Fruit fly (Drosophila melanogaster) whole organism, wandering third instar larva: Measurements from ENCODE around the gene Pmi.
A peak's percentile ranks its signal among the peaks of the same experiment; 100 is the strongest.

ENCODE experiments used
- CG32264 ChIP-seq: fragments of 200-800 bp; sonication (Bioruptor generic); optimal IDR thresholded peaks from 2 replicates; lab custom pipeline; 2016; ENCODE audit warnings: missing biosample characterization, missing genetic modification characterization
- CrebA ChIP-seq: fragments of 200-800 bp; sonication (Bioruptor generic); optimal IDR thresholded peaks from 2 replicates; lab custom pipeline; 2016; ENCODE audit warnings: missing biosample characterization, mild to moderate bottlenecking, missing genetic modification characterization, borderline replicate concordance
- Dfd ChIP-seq: fragments of >200 bp; optimal IDR thresholded peaks from 2 replicates; lab custom pipeline; 2017; ENCODE audit warnings: missing biosample characterization, missing genetic modification characterization
- GATAd ChIP-seq: sonication (Bioruptor generic); optimal IDR thresholded peaks from 2 replicates; lab custom pipeline; 2016; ENCODE audit warnings: missing biosample characterization, missing genetic modification characterization
- HLH106 ChIP-seq: fragments of 200-800 bp; optimal IDR thresholded peaks from 3 replicates; lab custom pipeline; 2019; ENCODE audit warnings: missing biosample characterization, mild to moderate bottlenecking, missing genetic modification characterization, moderate library complexity
- Hr78 ChIP-seq: fragments of >200 bp; optimal IDR thresholded peaks from 2 replicates; lab custom pipeline; 2017; ENCODE audit warnings: missing biosample characterization, missing genetic modification characterization
- Hr83 ChIP-seq: fragments of 200-300 bp; sonication (Bioruptor generic); optimal IDR thresholded peaks from 2 replicates; lab custom pipeline; 2016; ENCODE audit warnings: missing biosample characterization, mild to moderate bottlenecking, missing genetic modification characterization, moderate library complexity; ENCODE audit not compliant: poor library complexity, severe bottlenecking
- Jra ChIP-seq: sonication (Bioruptor generic); optimal IDR thresholded peaks from 2 replicates; lab custom pipeline; 2016; ENCODE audit warnings: missing biosample characterization, missing genetic modification characterization
- Mio ChIP-seq: sonication (Bioruptor generic); optimal IDR thresholded peaks from 2 replicates; lab custom pipeline; 2016; ENCODE audit warnings: missing biosample characterization, missing genetic modification characterization
- Myc ChIP-seq: fragments of >200 bp; optimal IDR thresholded peaks from 2 replicates; lab custom pipeline; 2017
- N ChIP-seq: fragments of >200 bp; optimal IDR thresholded peaks from 2 replicates; lab custom pipeline; 2018; ENCODE audit warnings: missing biosample characterization, missing external identifiers, missing genetic modification characterization
- Rel ChIP-seq, 2 experiments: fragments of 200-800 bp; sonication (Bioruptor generic) in 1 of 2; optimal IDR thresholded peaks; 2 replicates in 1 of 2; 3 replicates in 1 of 2; lab custom pipeline; 2016 to 2019; ENCODE audit warnings: mild to moderate bottlenecking in 2 of 2, missing biosample characterization in 2 of 2, missing genetic modification characterization in 2 of 2, moderate library complexity in 1 of 2
- Vsx2 ChIP-seq: fragments of 200-300, 225-300 bp; sonication (Bioruptor generic); optimal IDR thresholded peaks from 2 replicates; lab custom pipeline; 2018; ENCODE audit warnings: missing biosample characterization, missing genetic modification characterization; ENCODE audit not compliant: partially characterized antibody
- br ChIP-seq: fragments of 200-800 bp; sonication (Bioruptor generic); optimal IDR thresholded peaks from 2 replicates; lab custom pipeline; 2016; ENCODE audit warnings: missing biosample characterization, missing genetic modification characterization
- brk ChIP-seq: fragments of 200-800 bp; sonication (Bioruptor generic); optimal IDR thresholded peaks from 2 replicates; lab custom pipeline; 2016; ENCODE audit warnings: missing biosample characterization, mild to moderate bottlenecking, missing genetic modification characterization
- dmrt93B ChIP-seq: fragments of 200-800 bp; sonication (Bioruptor generic); optimal IDR thresholded peaks from 2 replicates; lab custom pipeline; 2018; ENCODE audit warnings: missing biosample characterization, mild to moderate bottlenecking, missing genetic modification characterization
- dsf ChIP-seq: sonication (Bioruptor generic); optimal IDR thresholded peaks from 2 replicates; lab custom pipeline; 2016; ENCODE audit warnings: missing biosample characterization, missing genetic modification characterization, borderline replicate concordance
- ey ChIP-seq: fragments of 200-800 bp; sonication (Bioruptor generic); optimal IDR thresholded peaks from 2 replicates; lab custom pipeline; 2016; ENCODE audit warnings: missing biosample characterization, missing genetic modification characterization
- foxo ChIP-seq, 2 experiments: fragments of 200-800 bp; sonication (Bioruptor generic); optimal IDR thresholded peaks; 2 replicates in 1 of 2; 3 replicates in 1 of 2; lab custom pipeline; 2016 to 2017; ENCODE audit warnings: missing biosample characterization in 2 of 2, missing genetic modification characterization in 2 of 2
- fru ChIP-seq: fragments of 200-800 bp; sonication (Bioruptor generic); optimal IDR thresholded peaks from 3 replicates; lab custom pipeline; 2016; ENCODE audit warnings: missing biosample characterization, mild to moderate bottlenecking, missing genetic modification characterization
- h ChIP-seq: fragments of 200-800 bp; sonication (Bioruptor generic); optimal IDR thresholded peaks from 3 replicates; lab custom pipeline; 2016; ENCODE audit warnings: missing biosample characterization, mild to moderate bottlenecking, missing genetic modification characterization
- jim ChIP-seq: fragments of 175-275, 200-325 bp; sonication (Bioruptor generic); optimal IDR thresholded peaks from 2 replicates; lab custom pipeline; 2016; ENCODE audit warnings: missing biosample characterization, mild to moderate bottlenecking, missing genetic modification characterization
- pan ChIP-seq: fragments of >200 bp; optimal IDR thresholded peaks from 2 replicates; lab custom pipeline; 2017
- psq ChIP-seq: fragments of 200-800 bp; sonication (Bioruptor generic); optimal IDR thresholded peaks from 3 replicates; lab custom pipeline; 2017; ENCODE audit warnings: missing biosample characterization, mild to moderate bottlenecking, missing genetic modification characterization, moderate library complexity
- rgr ChIP-seq: fragments of 200-800 bp; sonication (Bioruptor generic); optimal IDR thresholded peaks from 3 replicates; lab custom pipeline; 2016; ENCODE audit warnings: missing biosample characterization, mild to moderate bottlenecking, missing genetic modification characterization
- sage ChIP-seq: fragments of 200-800 bp; sonication (Bioruptor generic); optimal IDR thresholded peaks from 2 replicates; lab custom pipeline; 2016; ENCODE audit warnings: missing biosample characterization, mild to moderate bottlenecking, missing genetic modification characterization
- sv ChIP-seq: fragments of 200-800 bp; sonication (Bioruptor generic); optimal IDR thresholded peaks from 3 replicates; lab custom pipeline; 2016; ENCODE audit warnings: missing biosample characterization, missing genetic modification characterization
- woc ChIP-seq: sonication (Bioruptor generic); optimal IDR thresholded peaks from 2 replicates; lab custom pipeline; 2016; ENCODE audit warnings: missing biosample characterization, mild to moderate bottlenecking, missing genetic modification characterization

Pmi gene

dm6 chr3L:5779476-5780401 is at the start of gene Pmi, which contains the start of the genes Myt1 and PGRP-LD:
Gene Pmi (plus strand): TSS chr3L:5780051.
Gene Myt1 (minus strand): TSS chr3L:5779591.
Gene PGRP-LD (plus strand): TSS chr3L:5780051.
- no peak for TF ChIP-seq h
- TF ChIP-seq Vsx2 (GFP tag; lab: Kevin White, UChicago): no peak
- TF ChIP-seq N (GFP tag; lab: Kevin White, UChicago): no peak
- no peak for TF ChIP-seq Dfd (GFP tag; lab: Kevin White, UChicago)
- no peak for TF ChIP-seq Rel (GFP tag; optimal IDR thresholded peaks at IDR 0.05; lab: Kevin White, UChicago)
- no peak for TF ChIP-seq Rel (tag; optimal IDR thresholded peaks at IDR 0.05; lab: Kevin White, UChicago)
- no peak for TF ChIP-seq HLH106 (tag; lab: Kevin White, UChicago)
- TF ChIP-seq Myc (lab: Kevin White, UChicago): peak; percentile 8
- TF ChIP-seq br (GFP tag; lab: Kevin White, UChicago): no peak
- no peak for TF ChIP-seq CG32264 (GFP tag; lab: Kevin White, UChicago)
- TF ChIP-seq ey (GFP tag; lab: Kevin White, UChicago): peak; percentile 1
- TF ChIP-seq psq (GFP tag; lab: Kevin White, UChicago): peak; percentile 4
- TF ChIP-seq fru: no peak
- TF ChIP-seq Hr78 (GFP tag; lab: Kevin White, UChicago): no peak
- TF ChIP-seq pan (lab: Kevin White, UChicago): no peak
- TF ChIP-seq sage (GFP tag; lab: Kevin White, UChicago): no peak
- TF ChIP-seq, all 38 proteins: peak for 3

DNA sequence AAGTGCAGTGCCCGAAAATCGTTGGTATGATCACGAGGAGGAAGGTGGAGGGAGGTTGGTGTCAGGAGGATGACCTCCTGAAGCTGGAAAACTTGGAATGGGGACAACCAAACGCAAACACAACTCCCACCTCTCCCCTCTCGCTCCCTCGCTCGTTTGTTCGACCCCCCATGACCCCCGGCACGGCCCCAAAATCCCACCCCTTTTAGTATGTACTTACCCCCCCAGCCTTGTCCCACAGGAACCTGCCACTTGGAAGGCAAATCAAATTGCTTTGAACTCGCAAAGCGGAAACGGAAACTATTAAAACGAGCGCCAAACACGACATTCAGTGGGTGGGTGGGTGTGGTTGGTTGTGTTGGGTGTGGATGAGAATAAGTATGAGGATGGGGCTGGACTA is 48.2 kb upstream of the Pmi start:
- TF ChIP-seq Vsx2 (GFP tag; lab: Kevin White, UChicago): no peak
- no peak for TF ChIP-seq sage (GFP tag; lab: Kevin White, UChicago)
- no peak for TF ChIP-seq h
- no peak for TF ChIP-seq Rel (GFP tag; optimal IDR thresholded peaks at IDR 0.05; lab: Kevin White, UChicago)
- TF ChIP-seq Rel (tag; optimal IDR thresholded peaks at IDR 0.05; lab: Kevin White, UChicago): no peak
- no peak for TF ChIP-seq woc
- no peak for TF ChIP-seq Hr83 (GFP tag; lab: Kevin White, UChicago)
- TF ChIP-seq Dfd (GFP tag; lab: Kevin White, UChicago): no peak
- TF ChIP-seq CrebA (GFP tag; lab: Kevin White, UChicago): no peak
- TF ChIP-seq sv (GFP tag; lab: Kevin White, UChicago): no peak
- no peak for TF ChIP-seq dmrt93B
- no peak for TF ChIP-seq foxo (GFP tag; optimal IDR thresholded peaks at IDR 0.05; lab: Kevin White, UChicago)
- TF ChIP-seq GATAd: no peak
- no peak for TF ChIP-seq jim
- no peak for TF ChIP-seq Myc (lab: Kevin White, UChicago)
- no peak for TF ChIP-seq Mio (GFP tag; lab: Kevin White, UChicago)

dm6 chr3L:5749616-5750336 is 30.1 kb upstream of the Pmi start:
- TF ChIP-seq Dfd (GFP tag; lab: Kevin White, UChicago) (no peak), Mio (GFP tag; lab: Kevin White, UChicago) (no peak), woc (no peak), dsf (GFP tag; lab: Kevin White, UChicago) (no peak), rgr (GFP tag; lab: Kevin White, UChicago) (no peak), Myc (lab: Kevin White, UChicago) (peak; percentile 84), brk (GFP tag; lab: Kevin White, UChicago) (no peak), ey (GFP tag; lab: Kevin White, UChicago) (no peak), CrebA (GFP tag; lab: Kevin White, UChicago) (no peak), HLH106 (tag; lab: Kevin White, UChicago) (no peak), N (GFP tag; lab: Kevin White, UChicago) (no peak), Jra (GFP tag; lab: Kevin White, UChicago) (no peak), sage (GFP tag; lab: Kevin White, UChicago) (peak; percentile 26)

DNA sequence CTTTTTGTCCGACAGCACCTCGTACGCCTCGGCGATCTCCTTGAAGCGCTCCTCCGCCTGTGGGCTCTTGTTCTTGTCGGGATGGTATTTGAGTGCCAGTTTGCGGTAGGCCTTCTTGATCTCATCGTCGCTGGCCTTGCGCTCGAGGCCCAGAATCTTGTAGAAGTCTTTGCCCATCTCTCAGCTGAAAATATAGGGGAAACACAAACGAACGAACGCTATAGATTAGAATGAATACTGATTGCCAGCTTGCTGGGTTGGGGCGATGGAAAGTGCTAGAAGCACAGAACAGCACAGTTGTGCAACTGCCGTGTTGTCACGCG is 28.5 kb upstream of the Pmi start:
- no peak for TF ChIP-seq Jra (GFP tag; lab: Kevin White, UChicago)
- no peak for TF ChIP-seq Rel (GFP tag; optimal IDR thresholded peaks at IDR 0.05; lab: Kevin White, UChicago)
- TF ChIP-seq Rel (tag; optimal IDR thresholded peaks at IDR 0.05; lab: Kevin White, UChicago): peak; percentile 97
